Worm (Caenorhabditis elegans): ENCODE results near the gene F02C12.2.

The F02C12.2 gene

DNA sequence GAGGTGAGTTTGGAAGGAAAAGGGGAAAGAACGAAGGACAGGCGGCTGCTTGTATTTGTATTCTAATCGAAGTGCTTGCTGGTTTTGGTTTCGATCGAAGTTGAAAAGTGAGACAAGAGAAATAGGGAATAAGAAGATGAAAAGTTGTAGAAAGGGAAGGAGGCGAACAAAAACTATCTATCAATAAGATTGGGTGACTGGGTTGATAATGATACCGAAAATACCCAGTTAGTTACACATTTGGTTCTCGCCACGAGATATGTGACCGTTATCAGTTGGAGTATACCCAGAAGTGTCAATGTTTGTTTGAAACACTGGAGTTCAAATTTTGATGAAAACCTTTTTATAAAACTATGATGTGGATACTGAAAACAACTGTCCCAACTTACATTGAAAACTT lies 30.8 kb downstream of the F02C12.2 start (continued):
- no peak for TF ChIP-seq lim-7 (GFP tag; IDR thresholded peaks at IDR 0.05)
- TF ChIP-seq ceh-44 (GFP tag; IDR thresholded peaks at IDR 0.05) = no peak
- TF ChIP-seq saeg-2 (GFP tag; IDR thresholded peaks at IDR 0.05) = no peak
- no peak for TF ChIP-seq rbr-2 (tag; optimal IDR thresholded peaks at IDR 0.05)
- TF ChIP-seq aha-1 (tag) = peak; percentile 89
- TF ChIP-seq F49E8.2 (tag; optimal IDR thresholded peaks at IDR 0.05; ENCODE audit: borderline replicate concordance) = no peak
- peak; percentile 93 for TF ChIP-seq nhr-28 (tag; optimal IDR thresholded peaks at IDR 0.05)
- TF ChIP-seq hlh-30 (tag; optimal IDR thresholded peaks at IDR 0.05; ENCODE audit: insufficient read depth) = peak; percentile 66
- no peak for TF ChIP-seq snpc-1.2 (GFP tag; IDR thresholded peaks at IDR 0.05)
- peak; percentile 73 for TF ChIP-seq dve-1 (tag; optimal IDR thresholded peaks at IDR 0.05; ENCODE audit: insufficient read depth)
- TF ChIP-seq mep-1 (tag; optimal IDR thresholded peaks at IDR 0.05) = peak; percentile 28
- TF ChIP-seq unc-130 (GFP tag; optimal IDR thresholded peaks at IDR 0.05) = no peak
- TF ChIP-seq mdl-1 (tag; optimal IDR thresholded peaks at IDR 0.05) = peak in 1 of 2 experiments; percentile 63
- no peak for TF ChIP-seq T20F7.1 (GFP tag; optimal IDR thresholded peaks at IDR 0.05)

DNA sequence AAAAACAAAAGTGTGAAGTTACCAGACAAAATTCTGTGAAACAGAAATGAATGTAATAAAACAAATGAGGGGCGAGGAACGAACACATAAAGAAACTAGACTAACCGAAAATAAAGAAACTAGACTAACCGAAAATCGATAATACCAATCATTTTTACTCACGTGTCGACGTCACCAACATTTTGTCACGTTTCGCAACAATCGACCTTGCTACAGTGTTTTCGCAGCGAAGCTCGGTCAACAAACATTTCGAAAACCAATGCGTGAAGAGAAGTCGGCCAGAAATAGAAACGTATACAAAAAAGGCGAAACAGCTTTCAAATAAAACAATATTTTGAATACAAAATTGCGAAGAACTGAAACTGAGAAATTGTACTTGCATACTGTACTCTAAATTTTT lies 32.2 kb downstream of the F02C12.2 start:
- peak; percentile 11 for TF ChIP-seq hlh-11 (tag; optimal IDR thresholded peaks at IDR 0.05)
- 0 out of 2 replicates have a peak, but pooled peaks have one; percentile 13 for TF ChIP-seq dmd-6 (GFP tag; IDR thresholded peaks at IDR 0.05)
- TF ChIP-seq nhr-28 (tag; optimal IDR thresholded peaks at IDR 0.05) = no peak
- peak; percentile 28 for TF ChIP-seq dve-1 (tag; optimal IDR thresholded peaks at IDR 0.05; ENCODE audit: insufficient read depth)
- TF ChIP-seq mdl-1 (tag; optimal IDR thresholded peaks at IDR 0.05) = peak in 1 of 2 experiments; percentile 21
- no peak for TF ChIP-seq pha-4 (GFP tag; IDR thresholded peaks at IDR 0.05)
- peak; percentile 23 for TF ChIP-seq pha-4 (tag; optimal IDR thresholded peaks at IDR 0.05)
- TF ChIP-seq hlh-30 (tag; optimal IDR thresholded peaks at IDR 0.05; ENCODE audit: insufficient read depth) = peak; percentile 74
- no peak for TF ChIP-seq nhr-42 (GFP tag; IDR thresholded peaks at IDR 0.05)
- TF ChIP-seq daf-16 (GFP tag; optimal IDR thresholded peaks at IDR 0.05) = no peak
- peak; percentile 47 for TF ChIP-seq daf-16 (tag; optimal IDR thresholded peaks at IDR 0.05)

DNA sequence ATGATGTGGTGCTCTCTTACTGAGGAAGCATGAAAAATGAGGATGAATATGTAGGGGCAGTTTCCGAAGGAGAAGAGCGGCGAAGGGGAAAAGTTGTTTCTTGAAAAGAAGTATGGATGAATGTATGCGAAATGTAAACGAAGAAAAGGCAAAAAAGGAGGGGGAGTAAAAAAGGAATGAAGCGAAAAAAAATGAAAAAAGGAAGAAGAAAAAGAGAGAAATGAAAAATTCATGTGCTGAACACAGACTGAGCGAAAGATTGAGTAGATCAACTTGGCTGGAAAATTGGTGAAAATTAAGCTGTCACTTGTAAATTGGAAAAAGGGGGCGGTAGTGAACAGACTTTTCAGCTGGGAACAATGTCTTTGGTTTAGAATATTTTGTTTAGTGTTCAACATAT lies 34.2 kb downstream of the F02C12.2 start, which contains the start of gene C49F8.1:
C49F8.1 (minus strand) TSS at position 101 of the 400 bp plus-strand sequence.
- TF ChIP-seq mxl-3 (GFP tag; optimal IDR thresholded peaks at IDR 0.05) (no peak), fkh-10 (GFP tag; optimal IDR thresholded peaks at IDR 0.05) (peak; percentile 14), madf-5 (GFP tag; IDR thresholded peaks at IDR 0.05) (no peak)

DNA sequence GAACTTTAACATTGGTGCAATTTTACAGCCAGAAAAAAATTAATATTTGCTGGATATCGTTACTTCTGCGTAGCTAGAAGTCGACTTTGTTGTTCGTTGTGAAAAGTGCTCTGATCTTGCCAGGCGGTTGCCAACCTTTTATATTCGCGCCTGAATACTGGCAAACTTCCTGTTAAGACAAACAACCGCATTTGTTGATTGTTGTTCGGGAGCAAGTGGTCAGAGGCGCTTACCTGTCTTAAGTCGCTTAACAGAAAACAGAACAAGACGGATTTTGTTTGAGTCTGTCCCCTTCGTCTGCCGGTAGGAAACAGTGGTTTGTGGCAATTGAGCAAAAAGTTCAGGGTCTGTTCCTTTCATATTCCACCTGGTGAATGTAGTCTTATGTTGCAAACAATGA lies 36.6 kb downstream of the F02C12.2 start, which contains the start of gene C49F8.15:
C49F8.15 (minus strand) TSS at position 101 of the 400 bp plus-strand sequence.
- TF ChIP-seq nhr-11 (tag; optimal IDR thresholded peaks at IDR 0.05) (no peak), aly-2 (tag; optimal IDR thresholded peaks at IDR 0.05) (no peak), ztf-7 (tag; optimal IDR thresholded peaks at IDR 0.05) (no peak), hlh-30 (tag; optimal IDR thresholded peaks at IDR 0.05; ENCODE audit: insufficient read depth) (no peak), lim-7 (GFP tag; IDR thresholded peaks at IDR 0.05) (no peak), vab-7 (GFP tag; IDR thresholded peaks at IDR 0.05) (no peak), attf-4 (tag; optimal IDR thresholded peaks at IDR 0.05) (no peak), nhr-10 (tag; optimal IDR thresholded peaks at IDR 0.05) (no peak), lir-3 (tag; optimal IDR thresholded peaks at IDR 0.05) (no peak), gei-8 (GFP tag; optimal IDR thresholded peaks at IDR 0.05) (no peak)

DNA sequence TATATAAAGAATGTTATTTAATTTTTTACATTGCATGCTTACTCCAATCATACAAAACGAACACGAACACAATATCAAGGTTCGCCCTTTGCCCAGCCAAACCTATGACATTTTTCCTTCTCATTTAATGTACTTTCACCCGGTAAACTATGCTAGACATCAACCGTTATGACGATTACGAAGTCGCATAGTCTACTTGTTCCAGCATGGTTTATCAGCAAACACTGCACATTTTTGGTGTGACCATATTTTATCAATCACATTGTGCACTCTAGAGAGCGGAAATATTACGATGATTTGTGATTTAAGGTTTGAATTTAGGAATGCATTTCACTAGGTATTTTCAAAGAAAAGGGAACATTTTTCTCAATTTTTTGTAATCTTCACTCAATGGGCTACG lies 38.5 kb downstream of the F02C12.2 start:
- TF ChIP-seq T20F7.1 (GFP tag; optimal IDR thresholded peaks at IDR 0.05) (peak; percentile 47), tag-97 (GFP tag; IDR thresholded peaks at IDR 0.05) (no peak), ZK337.2 (GFP tag; IDR thresholded peaks at IDR 0.05) (no peak), mxl-3 (GFP tag; optimal IDR thresholded peaks at IDR 0.05) (peak; percentile 80), hif-1 (tag; optimal IDR thresholded peaks at IDR 0.05) (peak in 1 of 2 experiments; percentile 60), gei-8 (GFP tag; optimal IDR thresholded peaks at IDR 0.05) (no peak), tra-1 (GFP tag; IDR thresholded peaks at IDR 0.05) (peak; percentile 38; the same call in 1 of the 2 replicates), mdl-1 (tag; optimal IDR thresholded peaks at IDR 0.05) (peak in 1 of 2 experiments; percentile 40), php-3 (GFP tag; IDR thresholded peaks at IDR 0.05) (peak; percentile 65), nhr-11 (tag; optimal IDR thresholded peaks at IDR 0.05) (no peak), nhr-10 (tag; optimal IDR thresholded peaks at IDR 0.05) (peak; percentile 4), dmd-6 (GFP tag; IDR thresholded peaks at IDR 0.05) (peak; percentile 97), jun-1 (tag; optimal IDR thresholded peaks at IDR 0.05) (no peak), snpc-4 (tag; optimal IDR thresholded peaks at IDR 0.05) (no peak), nhr-48 (tag; optimal IDR thresholded peaks at IDR 0.05) (peak; percentile 85), unc-62 (GFP tag; optimal IDR thresholded peaks at IDR 0.05 in 1 of 2) (peak in 1 of 2 experiments; percentile 89), unc-62 (tag; optimal IDR thresholded peaks at IDR 0.05) (no peak), nhr-111 (GFP tag; optimal IDR thresholded peaks at IDR 0.05) (no peak), hlh-30 (tag; optimal IDR thresholded peaks at IDR 0.05; ENCODE audit: insufficient read depth) (peak; percentile 61), nhr-237 (tag; optimal IDR thresholded peaks at IDR 0.05) (no peak), snpc-1.2 (GFP tag; IDR thresholded peaks at IDR 0.05) (no peak)

Data from whole organism, L4 larva.